Worm (Caenorhabditis elegans) whole organism, L1 larva: ENCODE data around the gene nyn-3.

Experiments
- ama-1 ChIP-seq: fragments of 150-350 bp; optimal IDR thresholded peaks from 2 replicates; lab custom pipeline; 2014
- ceh-82 ChIP-seq, 3 experiments: fragments of 150-350 bp in 1 of 3; sonication (generic microtip) in 2 of 3; optimal IDR thresholded peaks; 2 replicates each; lab custom pipeline; 2014 to 2017; ENCODE audit warnings: missing biosample characterization in 3 of 3, missing genetic modification characterization in 3 of 3
- lin-15B ChIP-seq: fragments of 150-350 bp; sonication (generic microtip); optimal IDR thresholded peaks from 3 replicates; lab custom pipeline; 2014; ENCODE audit warnings: missing biosample characterization, missing genetic modification characterization
- lin-39 ChIP-seq: fragments of 150-350 bp; optimal IDR thresholded peaks from 2 replicates; lab custom pipeline; 2014; ENCODE audit warnings: missing biosample characterization, missing genetic modification reagents, missing genetic modification characterization
- nhr-28 ChIP-seq: fragments of 150-350 bp; optimal IDR thresholded peaks from 2 replicates; lab custom pipeline; 2014; ENCODE audit warnings: missing biosample characterization, missing genetic modification characterization
- nhr-76 ChIP-seq: sonication (generic microtip); optimal IDR thresholded peaks from 2 replicates; lab custom pipeline; 2017; ENCODE audit warnings: missing biosample characterization, missing genetic modification characterization
- nhr-90 ChIP-seq: sonication (generic microtip); optimal IDR thresholded peaks from 2 replicates; lab custom pipeline; 2016; ENCODE audit warnings: mild to moderate bottlenecking, missing genetic modification characterization, missing compliant biosample characterization; ENCODE audit not compliant: poor library complexity
- tbx-2 ChIP-seq: sonication (generic microtip); optimal IDR thresholded peaks from 2 replicates; lab custom pipeline; 2016; ENCODE audit warnings: missing genetic modification characterization, missing compliant biosample characterization
- unc-62 ChIP-seq: fragments of 150-350 bp; optimal IDR thresholded peaks from 2 replicates; lab custom pipeline; 2014; ENCODE audit warnings: missing biosample characterization, missing genetic modification reagents, missing genetic modification characterization
- ztf-11 ChIP-seq, 2 experiments: sonication (generic microtip); optimal IDR thresholded peaks; 2 replicates each; lab custom pipeline; 2016 to 2017; ENCODE audit warnings: missing genetic modification characterization in 2 of 2, missing biosample characterization in 1 of 2, missing compliant biosample characterization in 1 of 2

ce11 chrII:6263685-6264084, 28.7 kb downstream of the nyn-3 start, which contains the start of gene F13H8.3:
- TF ChIP-seq nhr-76: no peak
- TF ChIP-seq tbx-2 (tag; lab: Kevin White, UChicago): no peak
- no peak for TF ChIP-seq lin-15B (tag; lab: Kevin White, UChicago)
- TF ChIP-seq ceh-82 (tag; optimal IDR thresholded peaks at IDR 0.05; lab: Kevin White, UChicago): no peak
- TF ChIP-seq lin-39 (tag; lab: Kevin White, UChicago): no peak
- TF ChIP-seq ama-1 (lab: Kevin White, UChicago): no peak
- TF ChIP-seq nhr-28 (tag; lab: Kevin White, UChicago): no peak
- TF ChIP-seq nhr-90 (tag; lab: Kevin White, UChicago): no peak
- TF ChIP-seq ztf-11 (tag; optimal IDR thresholded peaks at IDR 0.05; lab: Kevin White, UChicago): no peak
- no peak for TF ChIP-seq unc-62
